Fruit fly (Drosophila melanogaster) whole organism, embryonic: ENCODE results near the gene CG7634.

Experiments
- Aef1 ChIP-seq: fragments of 200-800 bp; sonication (Bioruptor generic); IDR thresholded peaks from 3 replicates; pipeline ENCODE4 v1.3.6; 2022; ENCODE audit warnings: missing biosample characterization, missing genetic modification characterization
- Atf3 ChIP-seq: fragments of 200-800 bp; sonication (Bioruptor generic); optimal IDR thresholded peaks from 3 replicates; lab custom pipeline; 2016; ENCODE audit warnings: missing biosample characterization, missing genetic modification characterization
- Atf6 ChIP-seq: fragments of 200-800 bp; sonication (Bioruptor generic); IDR thresholded peaks from 2 replicates; pipeline ENCODE4 v1.3.6; 2022; ENCODE audit warnings: missing biosample characterization, missing genetic modification characterization
- CG10147 ChIP-seq: fragments of 200-800 bp; sonication (Bioruptor generic); optimal IDR thresholded peaks from 2 replicates; lab custom pipeline; 2019; ENCODE audit warnings: missing biosample characterization, mild to moderate bottlenecking, missing genetic modification characterization, moderate library complexity
- CG10565 ChIP-seq: fragments of 200-800 bp; sonication (Bioruptor generic); optimal IDR thresholded peaks from 3 replicates; lab custom pipeline; 2016; ENCODE audit warnings: missing biosample characterization, mild to moderate bottlenecking, missing genetic modification characterization
- CG10979 ChIP-seq: fragments of 200-800 bp; sonication (Bioruptor generic); optimal IDR thresholded peaks from 2 replicates; lab custom pipeline; 2018; ENCODE audit warnings: missing biosample characterization, mild to moderate bottlenecking, missing genetic modification characterization, moderate library complexity
- CG12155 ChIP-seq: fragments of 200-800 bp; sonication (Bioruptor generic); optimal IDR thresholded peaks from 3 replicates; lab custom pipeline; 2016; ENCODE audit warnings: missing biosample characterization, missing genetic modification characterization
- CG12236 ChIP-seq: fragments of 200-800 bp; sonication (Bioruptor generic); optimal IDR thresholded peaks from 2 replicates; lab custom pipeline; 2016; ENCODE audit warnings: missing biosample characterization, missing genetic modification characterization
- CG12942 ChIP-seq: fragments of 200-800 bp; sonication (Bioruptor generic); optimal IDR thresholded peaks from 3 replicates; lab custom pipeline; 2016; ENCODE audit warnings: missing biosample characterization, missing genetic modification characterization
- CG13894 ChIP-seq: fragments of 200-800 bp; sonication (Bioruptor generic); optimal IDR thresholded peaks from 3 replicates; lab custom pipeline; 2018; ENCODE audit warnings: missing biosample characterization, mild to moderate bottlenecking, missing genetic modification characterization, moderate library complexity
- CG14014 ChIP-seq: fragments of 200-800 bp; sonication (Bioruptor generic); IDR thresholded peaks from 2 replicates; pipeline ENCODE4 v1.3.6; 2022; ENCODE audit warnings: missing biosample characterization, missing genetic modification characterization
- CG1647 ChIP-seq: fragments of 200-800 bp; sonication (Bioruptor generic); optimal IDR thresholded peaks from 3 replicates; lab custom pipeline; 2016; ENCODE audit warnings: missing biosample characterization, missing genetic modification characterization
- CG16813 ChIP-seq: fragments of 200-800 bp; sonication (Bioruptor generic); IDR thresholded peaks from 3 replicates; pipeline ENCODE4 v1.3.6; 2022; ENCODE audit warnings: missing biosample characterization, missing genetic modification characterization; ENCODE audit not compliant: partially characterized antibody
- CG16863 ChIP-seq: fragments of 200-800 bp; sonication (Bioruptor generic); optimal IDR thresholded peaks from 3 replicates; lab custom pipeline; 2016; ENCODE audit warnings: missing biosample characterization, missing genetic modification characterization
- CG17359 ChIP-seq: fragments of 200-800 bp; sonication (Bioruptor generic); optimal IDR thresholded peaks from 3 replicates; lab custom pipeline; 2018; ENCODE audit warnings: missing biosample characterization, mild to moderate bottlenecking, missing genetic modification characterization, moderate library complexity
- CG17802 ChIP-seq: fragments of 200-800 bp; sonication (Bioruptor generic); optimal IDR thresholded peaks from 2 replicates; lab custom pipeline; 2018; ENCODE audit warnings: missing biosample characterization, mild to moderate bottlenecking, missing genetic modification characterization, moderate library complexity
- CG2199 ChIP-seq: fragments of 200-800 bp; sonication (Bioruptor generic); IDR thresholded peaks from 3 replicates; pipeline ENCODE4 v1.3.6; 2022; ENCODE audit warnings: missing biosample characterization, missing genetic modification characterization
- CG2889 ChIP-seq: fragments of 200-800 bp; sonication (Bioruptor generic); IDR thresholded peaks from 3 replicates; pipeline ENCODE4 v1.3.6; 2022; ENCODE audit warnings: missing biosample characterization, missing genetic modification characterization
- CG31388 ChIP-seq: fragments of 200-800 bp; sonication (Bioruptor generic); optimal IDR thresholded peaks from 2 replicates; lab custom pipeline; 2016; ENCODE audit warnings: missing biosample characterization, missing genetic modification characterization
- CG32532 ChIP-seq: fragments of 200-800 bp; sonication (Bioruptor generic); IDR thresholded peaks from 2 replicates; pipeline ENCODE4 v1.3.6; 2022; ENCODE audit warnings: missing biosample characterization, missing genetic modification characterization
- CG3838 ChIP-seq: fragments of 200-800 bp; sonication (Bioruptor generic); optimal IDR thresholded peaks from 3 replicates; lab custom pipeline; 2016; ENCODE audit warnings: missing biosample characterization, missing genetic modification characterization
- CG3847 ChIP-seq: fragments of 200-800 bp; sonication (Bioruptor generic); IDR thresholded peaks from 2 replicates; pipeline ENCODE4 v1.3.6; 2022; ENCODE audit warnings: missing biosample characterization, missing genetic modification characterization
- CG4328 ChIP-seq: fragments of 200-800 bp; sonication (Bioruptor generic); optimal IDR thresholded peaks from 3 replicates; lab custom pipeline; 2017; ENCODE audit warnings: missing biosample characterization, missing genetic modification reagents, missing genetic modification characterization
- CG4730 ChIP-seq: fragments of 200-800 bp; sonication (Bioruptor generic); IDR thresholded peaks from 2 replicates; pipeline ENCODE4 v1.3.6; 2022; ENCODE audit warnings: missing biosample characterization, missing genetic modification characterization
- CG4820 ChIP-seq: fragments of 200-800 bp; sonication (Bioruptor generic); optimal IDR thresholded peaks from 3 replicates; lab custom pipeline; 2016; ENCODE audit warnings: missing biosample characterization, missing genetic modification characterization
- CG9215 ChIP-seq: fragments of 200-800 bp; sonication (Bioruptor generic); IDR thresholded peaks from 2 replicates; pipeline ENCODE4 v1.3.6; 2022; ENCODE audit warnings: missing biosample characterization, missing genetic modification characterization
- CG9609 ChIP-seq: fragments of 200-800 bp; sonication (Bioruptor generic); optimal IDR thresholded peaks from 3 replicates; lab custom pipeline; 2016; ENCODE audit warnings: missing biosample characterization, missing genetic modification characterization
- CG9817 ChIP-seq: fragments of 200-800 bp; sonication (Bioruptor generic); optimal IDR thresholded peaks from 2 replicates; lab custom pipeline; 2018; ENCODE audit warnings: missing biosample characterization, mild to moderate bottlenecking, missing genetic modification characterization, moderate library complexity
- Dref ChIP-seq: fragments of 200-800 bp; sonication (Bioruptor generic); IDR thresholded peaks from 2 replicates; pipeline ENCODE4 v1.3.6; 2022; ENCODE audit warnings: missing biosample characterization, missing genetic modification characterization
- HLH54F ChIP-seq: fragments of 200-800 bp; sonication (Bioruptor generic); optimal IDR thresholded peaks from 3 replicates; lab custom pipeline; 2016; ENCODE audit warnings: missing biosample characterization, missing genetic modification characterization
- HLHmδ ChIP-seq: fragments of 200-800 bp; sonication (Bioruptor generic); optimal IDR thresholded peaks from 2 replicates; lab custom pipeline; 2018; ENCODE audit warnings: missing biosample characterization, mild to moderate bottlenecking, missing genetic modification characterization, moderate library complexity
- Lhr ChIP-seq: fragments of 200-800 bp; sonication (Bioruptor generic); optimal IDR thresholded peaks from 3 replicates; lab custom pipeline; 2017; ENCODE audit warnings: mild to moderate bottlenecking, missing biosample characterization, missing genetic modification reagents, missing genetic modification characterization
- Mes4 ChIP-seq: fragments of 200-800 bp; sonication (Bioruptor generic); optimal IDR thresholded peaks from 2 replicates; lab custom pipeline; 2016; ENCODE audit warnings: missing biosample characterization, missing genetic modification characterization
- NK7.1 ChIP-seq: fragments of 200-800 bp; sonication (Bioruptor generic); optimal IDR thresholded peaks from 3 replicates; lab custom pipeline; 2016; ENCODE audit warnings: missing biosample characterization, missing genetic modification characterization
- Opbp ChIP-seq: fragments of 200-800 bp; sonication (Bioruptor generic); IDR thresholded peaks from 3 replicates; pipeline ENCODE4 v1.3.6; 2022; ENCODE audit warnings: missing biosample characterization, missing genetic modification characterization; ENCODE audit not compliant: partially characterized antibody
- Six4 ChIP-seq: fragments of 200-800 bp; sonication (Bioruptor generic); optimal IDR thresholded peaks from 2 replicates; lab custom pipeline; 2016; ENCODE audit warnings: missing biosample characterization, missing genetic modification characterization
- Xbp1 ChIP-seq: fragments of 200-800 bp; sonication (Bioruptor generic); optimal IDR thresholded peaks from 3 replicates; lab custom pipeline; 2016; ENCODE audit warnings: missing biosample characterization, mild to moderate bottlenecking, missing genetic modification characterization
- bcd ChIP-seq: fragments of 200-800 bp; sonication (Bioruptor generic); optimal IDR thresholded peaks from 2 replicates; lab custom pipeline; 2017; ENCODE audit warnings: missing biosample characterization, mild to moderate bottlenecking, missing genetic modification characterization
- crc ChIP-seq: fragments of 200-800 bp; sonication (Bioruptor generic); optimal IDR thresholded peaks from 2 replicates; lab custom pipeline; 2016; ENCODE audit warnings: missing biosample characterization, missing genetic modification characterization
- dan ChIP-seq: fragments of 200-800 bp; sonication (Bioruptor generic); IDR thresholded peaks from 2 replicates; pipeline ENCODE4 v1.3.6; 2022; ENCODE audit warnings: missing biosample characterization, missing genetic modification characterization
- dm ChIP-seq: fragments of 200-800 bp; sonication (Bioruptor generic); optimal IDR thresholded peaks from 3 replicates; lab custom pipeline; 2016; ENCODE audit warnings: missing biosample characterization, missing genetic modification characterization
- fd3F ChIP-seq: fragments of 200-800 bp; sonication (Bioruptor generic); optimal IDR thresholded peaks from 2 replicates; lab custom pipeline; 2018; ENCODE audit warnings: missing biosample characterization, mild to moderate bottlenecking, missing genetic modification characterization, moderate library complexity
- gfzf ChIP-seq: fragments of 200-800 bp; sonication (Bioruptor generic); optimal IDR thresholded peaks from 2 replicates; lab custom pipeline; 2016; ENCODE audit warnings: missing biosample characterization, mild to moderate bottlenecking, missing genetic modification characterization, moderate library complexity
- maf-S ChIP-seq: fragments of 200-800 bp; sonication (Bioruptor generic); optimal IDR thresholded peaks from 2 replicates; lab custom pipeline; 2016; ENCODE audit warnings: missing biosample characterization, missing genetic modification characterization
- nerfin-2 ChIP-seq: fragments of 200-800 bp; sonication (Bioruptor generic); IDR thresholded peaks from 2 replicates; pipeline ENCODE4 v1.3.6; 2022; ENCODE audit warnings: missing biosample characterization, missing genetic modification characterization; ENCODE audit not compliant: partially characterized antibody
- org-1 ChIP-seq: fragments of 200-800 bp; sonication (Bioruptor generic); optimal IDR thresholded peaks from 2 replicates; lab custom pipeline; 2017; ENCODE audit warnings: missing biosample characterization, missing genetic modification characterization
- schlank ChIP-seq: fragments of 200-800 bp; sonication (Bioruptor generic); optimal IDR thresholded peaks from 2 replicates; lab custom pipeline; 2018; ENCODE audit warnings: missing biosample characterization, mild to moderate bottlenecking, missing genetic modification characterization
- seq ChIP-seq: fragments of 200-800 bp; sonication (Bioruptor generic); IDR thresholded peaks from 2 replicates; pipeline ENCODE4 v1.3.6; 2022; ENCODE audit warnings: missing biosample characterization, missing genetic modification characterization
- vnd ChIP-seq: fragments of 200-800 bp; sonication (Bioruptor generic); IDR thresholded peaks from 3 replicates; pipeline ENCODE4 v1.3.6; 2022; ENCODE audit warnings: missing biosample characterization, missing genetic modification characterization; ENCODE audit not compliant: partially characterized antibody
- yki ChIP-seq: fragments of >200 bp; optimal IDR thresholded peaks from 3 replicates; lab custom pipeline; 2018
- zfh1 ChIP-seq: fragments of 200-800 bp; sonication (Bioruptor generic); IDR thresholded peaks from 3 replicates; pipeline ENCODE4 v1.3.6; 2022; ENCODE audit warnings: missing biosample characterization, missing genetic modification characterization

The CG7634 gene

DNA sequence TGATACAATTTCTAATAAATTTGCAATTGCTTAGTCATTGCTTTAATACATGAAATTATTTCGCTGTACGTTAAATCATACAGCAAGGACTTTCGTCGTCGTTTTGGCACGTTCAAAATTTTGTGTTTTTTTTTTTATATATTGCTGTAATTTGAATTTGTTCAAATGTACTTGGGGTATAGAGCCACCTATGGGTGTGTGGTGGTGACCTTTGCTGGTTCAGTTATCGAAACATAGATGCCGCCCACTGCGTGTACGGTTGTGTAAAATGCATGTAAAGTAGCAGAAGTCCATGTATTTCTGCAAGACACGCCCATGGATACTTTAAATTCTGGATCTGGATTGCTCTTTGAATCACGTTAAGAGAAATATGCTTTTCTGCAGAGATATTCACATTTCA, 39.0 kb downstream of the CG7634 start (continued):
- peak; percentile 62 for TF ChIP-seq yki (lab: Kevin White, UChicago)
- TF ChIP-seq CG31388 (GFP tag; lab: Kevin White, UChicago): peak; percentile 16
- TF ChIP-seq CG2889 (GFP tag; lab: Robert Waterston, UW): 0 out of 3 replicates have a peak, but pooled peaks have one; percentile 12
- TF ChIP-seq Six4: peak; percentile 26
- peak; percentile 44 for TF ChIP-seq HLHmδ (GFP tag; lab: Kevin White, UChicago)
- TF ChIP-seq Atf3 (GFP tag; lab: Kevin White, UChicago): peak; percentile 46
- peak; percentile 19 for TF ChIP-seq crc
- TF ChIP-seq Mes4 (GFP tag; lab: Kevin White, UChicago): peak; percentile 60
- TF ChIP-seq seq (GFP tag; lab: Robert Waterston, UW): no peak
- no peak for TF ChIP-seq dan
- TF ChIP-seq CG12942 (GFP tag; lab: Kevin White, UChicago): peak; percentile 35
- TF ChIP-seq org-1 (GFP tag; lab: Kevin White, UChicago): no peak
- TF ChIP-seq CG9215: peak; percentile 52; the same call in 1 of the 2 replicates
- peak; percentile 31 for TF ChIP-seq dm (GFP tag; lab: Kevin White, UChicago)
- peak; percentile 1 for TF ChIP-seq gfzf (GFP tag; lab: Kevin White, UChicago)
- peak; percentile 50 for TF ChIP-seq HLH54F (GFP tag; lab: Kevin White, UChicago)
- TF ChIP-seq CG3847 (GFP tag; lab: Robert Waterston, UW): peak; percentile 54
- peak; percentile 52 for TF ChIP-seq CG4820
- TF ChIP-seq CG12155 (GFP tag; lab: Kevin White, UChicago): peak; percentile 49
- no peak for TF ChIP-seq CG10147
- TF ChIP-seq CG2199 (GFP tag; lab: Robert Waterston, UW): peak; percentile 98
- TF ChIP-seq schlank (tag; lab: Kevin White, UChicago): no peak
- peak; percentile 62 for TF ChIP-seq CG9817 (tag; lab: Kevin White, UChicago)
- TF ChIP-seq CG4730 (GFP tag; lab: Robert Waterston, UW): peak; percentile 67
- TF ChIP-seq maf-S: peak; percentile 50
- TF ChIP-seq CG16813 (GFP tag; lab: Robert Waterston, UW): peak; percentile 54; the same call in 2 of the 3 replicates
- TF ChIP-seq Atf6 (GFP tag; lab: Robert Waterston, UW): no peak
- peak; percentile 15 for TF ChIP-seq CG13894
- TF ChIP-seq CG4328 (GFP tag; lab: Kevin White, UChicago): no peak
- TF ChIP-seq fd3F (GFP tag; lab: Kevin White, UChicago): peak; percentile 18
- no peak for TF ChIP-seq CG3838 (GFP tag; lab: Kevin White, UChicago)
- TF ChIP-seq Dref (GFP tag; lab: Robert Waterston, UW): no peak
- TF ChIP-seq CG17359 (tag; lab: Kevin White, UChicago): peak; percentile 68
- peak; percentile 55; the same call in 2 of the 3 replicates for TF ChIP-seq Aef1 (GFP tag; lab: Robert Waterston, UW)
- TF ChIP-seq zfh1: peak; percentile 49; the same call in 1 of the 3 replicates
- peak; percentile 49 for TF ChIP-seq CG9609 (GFP tag; lab: Kevin White, UChicago)
- peak; percentile 1 for TF ChIP-seq NK7.1
- peak; percentile 84 for TF ChIP-seq CG10979 (tag; lab: Kevin White, UChicago)
- TF ChIP-seq CG10565 (GFP tag; lab: Kevin White, UChicago): no peak
- no peak for TF ChIP-seq CG17802 (tag; lab: Kevin White, UChicago)
- peak; percentile 87 for TF ChIP-seq Lhr (GFP tag; lab: Kevin White, UChicago)
- peak; percentile 6 for TF ChIP-seq CG1647 (GFP tag; lab: Kevin White, UChicago)
- TF ChIP-seq Xbp1 (GFP tag; lab: Kevin White, UChicago): peak; percentile 84
- TF ChIP-seq vnd (GFP tag; lab: Robert Waterston, UW): 0 out of 3 replicates have a peak, but pooled peaks have one; percentile 48
- peak; percentile 2 for TF ChIP-seq CG12236 (GFP tag; lab: Kevin White, UChicago)
- no peak for TF ChIP-seq nerfin-2 (GFP tag; lab: Robert Waterston, UW)
- peak; percentile 83; the same call in 1 of the 2 replicates for TF ChIP-seq CG32532 (GFP tag; lab: Robert Waterston, UW)
- TF ChIP-seq CG14014: 0 out of 2 replicates have a peak, but pooled peaks have one; percentile 42
- peak; percentile 57; the same call in 1 of the 3 replicates for TF ChIP-seq Opbp (GFP tag; lab: Robert Waterston, UW)
- TF ChIP-seq CG16863 (GFP tag; lab: Kevin White, UChicago): peak; percentile 68
- peak; percentile 48 for TF ChIP-seq bcd
